Worm (Caenorhabditis elegans) whole organism, midembryonic: ENCODE results near the gene dcar-1.

ENCODE experiments used
- T22C8.4 ChIP-seq: fragments of 200-800 bp; sonication (Bioruptor generic); IDR thresholded peaks from 2 replicates; pipeline ENCODE4 v1.3.6; 2022; ENCODE audit warnings: missing genetic modification characterization, missing compliant biosample characterization
- cog-1 ChIP-seq: sonication (generic microtip); optimal IDR thresholded peaks from 2 replicates; lab custom pipeline; 2016; ENCODE audit warnings: missing genetic modification characterization, missing compliant biosample characterization
- flt-1 ChIP-seq: fragments of 200-800 bp; sonication (Bioruptor generic); IDR thresholded peaks from 2 replicates; pipeline ENCODE4 v1.3.6; 2022; ENCODE audit warnings: missing genetic modification characterization, missing compliant biosample characterization
- klf-2 ChIP-seq: fragments of 200-800 bp; sonication (Bioruptor generic); conservative IDR thresholded peaks from 2 replicates; pipeline ENCODE4 v1.3.6; 2022; ENCODE audit warnings: missing genetic modification reagents, missing genetic modification characterization, missing compliant biosample characterization
- med-1 ChIP-seq: sonication (generic microtip); optimal IDR thresholded peaks from 2 replicates; lab custom pipeline; 2017; ENCODE audit warnings: missing genetic modification characterization, mild to moderate bottlenecking, missing compliant biosample characterization, antibody characterized with exemption, missing genetic modification reagents; ENCODE audit not compliant: insufficient read depth
- tab-1 ChIP-seq: fragments of 200-800 bp; sonication (Bioruptor generic); IDR thresholded peaks from 2 replicates; pipeline ENCODE4 v1.3.6; 2022; ENCODE audit warnings: missing genetic modification characterization, missing compliant biosample characterization
- ztf-23 ChIP-seq: fragments of 200-800 bp; sonication (Bioruptor generic); IDR thresholded peaks from 2 replicates; pipeline ENCODE4 v1.3.6; 2022; ENCODE audit warnings: missing genetic modification reagents, missing genetic modification characterization, missing compliant biosample characterization
- ztf-29 ChIP-seq: fragments of 200-800 bp; sonication (Bioruptor generic); IDR thresholded peaks from 2 replicates; pipeline ENCODE4 v1.3.6; 2022; ENCODE audit warnings: missing genetic modification reagents, missing genetic modification characterization, missing compliant biosample characterization

ce11 chrV:17905765-17906164, 4.4 kb upstream of the dcar-1 start:
- TF ChIP-seq med-1 (GFP tag; lab: Kevin White, UChicago), result no peak
- TF ChIP-seq flt-1 (GFP tag; lab: Robert Waterston, UW), result no peak
- TF ChIP-seq tab-1 (GFP tag; lab: Robert Waterston, UW), result no peak
- no peak for TF ChIP-seq klf-2
- TF ChIP-seq ztf-29 (GFP tag; lab: Robert Waterston, UW), result no peak
- TF ChIP-seq T22C8.4, result no peak
- no peak for TF ChIP-seq cog-1
- no peak for TF ChIP-seq ztf-23 (GFP tag; lab: Robert Waterston, UW)
